Fruit fly (Drosophila melanogaster) whole organism, prepupa: Measurements from ENCODE around the gene Dup99B.

ENCODE experiments used
- Blimp-1 ChIP-seq: fragments of 200-800 bp; sonication (Bioruptor generic); optimal IDR thresholded peaks from 3 replicates; lab custom pipeline; 2017; ENCODE audit warnings: missing biosample characterization, missing genetic modification characterization, mild to moderate bottlenecking, moderate library complexity, missing genetic modification reagents
- CG10669 ChIP-seq: fragments of 200-800 bp; sonication (Bioruptor generic); optimal IDR thresholded peaks from 3 replicates; lab custom pipeline; 2018; ENCODE audit warnings: missing biosample characterization, mild to moderate bottlenecking, missing genetic modification characterization, moderate library complexity
- CG11294 ChIP-seq: fragments of 200-800 bp; sonication (Bioruptor generic); IDR thresholded peaks from 2 replicates; pipeline ENCODE4 v1.3.6; 2022; ENCODE audit warnings: missing biosample characterization, missing genetic modification characterization
- CG11762 ChIP-seq: fragments of 200-800 bp; sonication (Bioruptor generic); optimal IDR thresholded peaks from 3 replicates; lab custom pipeline; 2016; ENCODE audit warnings: missing biosample characterization, missing genetic modification characterization; ENCODE audit not compliant: insufficient read depth
- CG11902 ChIP-seq: fragments of 200-800 bp; sonication (Bioruptor generic); optimal IDR thresholded peaks from 3 replicates; lab custom pipeline; 2016; ENCODE audit warnings: missing biosample characterization, missing genetic modification characterization
- CG15336 ChIP-seq: fragments of 200-800 bp; sonication (Bioruptor generic); IDR thresholded peaks from 2 replicates; pipeline ENCODE4 v1.3.6; 2022; ENCODE audit warnings: missing biosample characterization, missing genetic modification characterization
- CG1621 ChIP-seq: fragments of 200-800 bp; sonication (Bioruptor generic); optimal IDR thresholded peaks from 3 replicates; lab custom pipeline; 2018; ENCODE audit warnings: missing biosample characterization, mild to moderate bottlenecking, missing genetic modification characterization
- CG16779 ChIP-seq: fragments of 200-800 bp; sonication (Bioruptor generic); optimal IDR thresholded peaks from 3 replicates; lab custom pipeline; 2017; ENCODE audit warnings: missing biosample characterization, mild to moderate bottlenecking, missing genetic modification characterization
- CG3032 ChIP-seq: fragments of 200-800 bp; optimal IDR thresholded peaks from 2 replicates; lab custom pipeline; 2019; ENCODE audit warnings: missing biosample characterization, mild to moderate bottlenecking, missing genetic modification characterization, moderate library complexity
- CG32006 ChIP-seq: fragments of 200-800 bp; sonication (Bioruptor generic); optimal IDR thresholded peaks from 3 replicates; lab custom pipeline; 2017; ENCODE audit warnings: missing biosample characterization, mild to moderate bottlenecking, missing genetic modification characterization
- CG34406 ChIP-seq: fragments of 200-800 bp; sonication (Bioruptor generic); optimal IDR thresholded peaks from 3 replicates; lab custom pipeline; 2016; ENCODE audit warnings: missing biosample characterization, missing genetic modification characterization
- CG3919 ChIP-seq: fragments of 200-800 bp; sonication (Bioruptor generic); optimal IDR thresholded peaks from 3 replicates; lab custom pipeline; 2016; ENCODE audit warnings: missing biosample characterization, missing genetic modification characterization
- CG4318 ChIP-seq: fragments of 200-800 bp; sonication (Bioruptor generic); optimal IDR thresholded peaks from 3 replicates; lab custom pipeline; 2017; ENCODE audit warnings: missing biosample characterization, mild to moderate bottlenecking, missing genetic modification characterization
- CG6163 ChIP-seq: fragments of 200-800 bp; sonication (Bioruptor generic); IDR thresholded peaks from 3 replicates; pipeline ENCODE4 v1.3.6; 2022; ENCODE audit warnings: missing biosample characterization, missing genetic modification characterization
- CG6276 ChIP-seq: fragments of 200-800 bp; sonication (Bioruptor generic); optimal IDR thresholded peaks from 2 replicates; lab custom pipeline; 2017; ENCODE audit warnings: missing biosample characterization, mild to moderate bottlenecking, missing genetic modification characterization
- CG6792 ChIP-seq: fragments of 200-800 bp; sonication (Bioruptor generic); optimal IDR thresholded peaks from 3 replicates; lab custom pipeline; 2016; ENCODE audit warnings: missing biosample characterization, missing genetic modification characterization
- CG6808 ChIP-seq: fragments of 200-800 bp; sonication (Bioruptor generic); optimal IDR thresholded peaks from 3 replicates; lab custom pipeline; 2017; ENCODE audit warnings: missing biosample characterization, missing genetic modification characterization, mild to moderate bottlenecking, moderate library complexity, missing genetic modification reagents
- CG6854 ChIP-seq: fragments of 200-800 bp; sonication (Bioruptor generic); optimal IDR thresholded peaks from 2 replicates; lab custom pipeline; 2017; ENCODE audit warnings: missing biosample characterization, mild to moderate bottlenecking, missing genetic modification characterization
- CG7368 ChIP-seq: fragments of 200-800 bp; sonication (Bioruptor generic); optimal IDR thresholded peaks from 3 replicates; lab custom pipeline; 2016; ENCODE audit warnings: missing biosample characterization, missing genetic modification characterization
- CG8119 ChIP-seq: fragments of 200-800 bp; sonication (Bioruptor generic); IDR thresholded peaks from 3 replicates; pipeline ENCODE4 v1.3.6; 2022; ENCODE audit warnings: missing biosample characterization, missing genetic modification characterization
- CG8319 ChIP-seq: fragments of 200-800 bp; sonication (Bioruptor generic); optimal IDR thresholded peaks from 3 replicates; lab custom pipeline; 2016; ENCODE audit warnings: missing biosample characterization, missing genetic modification characterization
- CG8632 ChIP-seq: fragments of 200-800 bp; sonication (Bioruptor generic); optimal IDR thresholded peaks from 3 replicates; lab custom pipeline; 2016; ENCODE audit warnings: missing biosample characterization, missing genetic modification characterization
- Eip78C ChIP-seq: fragments of 200-800 bp; sonication (Bioruptor generic); peaks from one replicate; lab custom pipeline; 2016; ENCODE audit warnings: missing biosample characterization, missing genetic modification characterization
- Ets21C ChIP-seq: fragments of 200-800 bp; sonication (Bioruptor generic); optimal IDR thresholded peaks from 3 replicates; lab custom pipeline; 2016; ENCODE audit warnings: missing biosample characterization, missing genetic modification characterization
- Ets96B ChIP-seq: fragments of 200-800 bp; optimal IDR thresholded peaks from 2 replicates; lab custom pipeline; 2019; ENCODE audit warnings: missing biosample characterization, mild to moderate bottlenecking, missing genetic modification characterization, moderate library complexity
- Gug ChIP-seq: fragments of 200-800 bp; sonication (Bioruptor generic); IDR thresholded peaks from 2 replicates; pipeline ENCODE4 v1.3.6; 2022; ENCODE audit warnings: missing biosample characterization, missing genetic modification characterization
- Hr39 ChIP-seq: fragments of 200-800 bp; sonication (Bioruptor generic); optimal IDR thresholded peaks from 2 replicates; lab custom pipeline; 2016; ENCODE audit warnings: missing biosample characterization, missing genetic modification characterization
- Lpt ChIP-seq: fragments of 200-800 bp; sonication (Bioruptor generic); optimal IDR thresholded peaks from 3 replicates; lab custom pipeline; 2016; ENCODE audit warnings: missing biosample characterization, missing genetic modification characterization
- Met ChIP-seq: fragments of 200-800 bp; sonication (Bioruptor generic); optimal IDR thresholded peaks from 3 replicates; lab custom pipeline; 2016; ENCODE audit warnings: missing biosample characterization, missing genetic modification characterization
- OdsH ChIP-seq: fragments of 200-800 bp; sonication (Bioruptor generic); optimal IDR thresholded peaks from 3 replicates; lab custom pipeline; 2016; ENCODE audit warnings: missing biosample characterization, missing genetic modification characterization
- Smox ChIP-seq: fragments of 200-800 bp; sonication (Bioruptor generic); optimal IDR thresholded peaks from 3 replicates; lab custom pipeline; 2016; ENCODE audit warnings: missing biosample characterization, missing genetic modification characterization
- Sox102F ChIP-seq: fragments of 200-800 bp; sonication (Bioruptor generic); optimal IDR thresholded peaks from 2 replicates; lab custom pipeline; 2016; ENCODE audit warnings: missing biosample characterization, mild to moderate bottlenecking, missing genetic modification characterization
- Sox14 ChIP-seq: fragments of 200-800 bp; sonication (Bioruptor generic); optimal IDR thresholded peaks from 3 replicates; lab custom pipeline; 2016; ENCODE audit warnings: missing biosample characterization, missing genetic modification characterization
- achi ChIP-seq: fragments of 200-800 bp; sonication (Bioruptor generic); optimal IDR thresholded peaks from 3 replicates; lab custom pipeline; 2016; ENCODE audit warnings: missing biosample characterization, missing genetic modification characterization
- acj6 ChIP-seq: fragments of 200-800 bp; sonication (Bioruptor generic); optimal IDR thresholded peaks from 3 replicates; lab custom pipeline; 2016; ENCODE audit warnings: missing biosample characterization, missing genetic modification characterization
- cyc ChIP-seq: fragments of 200-800 bp; sonication (Bioruptor generic); optimal IDR thresholded peaks from 3 replicates; lab custom pipeline; 2016; ENCODE audit warnings: missing biosample characterization, missing genetic modification characterization
- dac ChIP-seq: fragments of 200-800 bp; sonication (Bioruptor generic); optimal IDR thresholded peaks from 2 replicates; lab custom pipeline; 2017; ENCODE audit warnings: missing biosample characterization, mild to moderate bottlenecking, missing genetic modification characterization
- dsx ChIP-seq: fragments of 200-800 bp; optimal IDR thresholded peaks from 3 replicates; lab custom pipeline; 2019; ENCODE audit warnings: missing biosample characterization, mild to moderate bottlenecking, missing genetic modification characterization, moderate library complexity; ENCODE audit not compliant: poor library complexity, severe bottlenecking
- eg ChIP-seq: fragments of 200-800 bp; sonication (Bioruptor generic); IDR thresholded peaks from 3 replicates; pipeline ENCODE4 v1.3.6; 2022; ENCODE audit warnings: missing biosample characterization, missing genetic modification characterization
- fd59A ChIP-seq: fragments of 200-800 bp; sonication (Bioruptor generic); optimal IDR thresholded peaks from 2 replicates; lab custom pipeline; 2017; ENCODE audit warnings: missing biosample characterization, mild to moderate bottlenecking, missing genetic modification characterization, missing genetic modification reagents
- fd85E ChIP-seq: fragments of 200-800 bp; sonication (Bioruptor generic); optimal IDR thresholded peaks from 3 replicates; lab custom pipeline; 2016; ENCODE audit warnings: missing biosample characterization, missing genetic modification characterization
- fkh ChIP-seq: fragments of 200-800 bp; sonication (Bioruptor generic); optimal IDR thresholded peaks from 3 replicates; lab custom pipeline; 2017; ENCODE audit warnings: missing biosample characterization, mild to moderate bottlenecking, missing genetic modification characterization, moderate library complexity
- net ChIP-seq: fragments of 200-800 bp; sonication (Bioruptor generic); optimal IDR thresholded peaks from 3 replicates; lab custom pipeline; 2016; ENCODE audit warnings: missing biosample characterization, missing genetic modification characterization
- salr ChIP-seq, 2 experiments: fragments of 200-800 bp; sonication (Bioruptor generic); optimal IDR thresholded peaks; 3 replicates each; lab custom pipeline; 2016 to 2018; ENCODE audit warnings: missing biosample characterization in 2 of 2, missing genetic modification characterization in 2 of 2, mild to moderate bottlenecking in 1 of 2
- spab ChIP-seq: fragments of 200-800 bp; sonication (Bioruptor generic); optimal IDR thresholded peaks from 2 replicates; lab custom pipeline; 2017; ENCODE audit warnings: missing biosample characterization, mild to moderate bottlenecking, missing genetic modification characterization, missing genetic modification reagents
- ss ChIP-seq, 2 experiments: fragments of 200-800 bp; sonication (Bioruptor generic); optimal IDR thresholded peaks; 2 replicates in 1 of 2; 3 replicates in 1 of 2; lab custom pipeline; 2017 to 2018; ENCODE audit warnings: mild to moderate bottlenecking in 2 of 2, missing biosample characterization in 2 of 2, missing genetic modification characterization in 2 of 2, moderate library complexity in 1 of 2
- topi ChIP-seq: fragments of 200-800 bp; sonication (Bioruptor generic); optimal IDR thresholded peaks from 3 replicates; lab custom pipeline; 2016; ENCODE audit warnings: missing biosample characterization, missing genetic modification characterization

Dup99B gene

DNA sequence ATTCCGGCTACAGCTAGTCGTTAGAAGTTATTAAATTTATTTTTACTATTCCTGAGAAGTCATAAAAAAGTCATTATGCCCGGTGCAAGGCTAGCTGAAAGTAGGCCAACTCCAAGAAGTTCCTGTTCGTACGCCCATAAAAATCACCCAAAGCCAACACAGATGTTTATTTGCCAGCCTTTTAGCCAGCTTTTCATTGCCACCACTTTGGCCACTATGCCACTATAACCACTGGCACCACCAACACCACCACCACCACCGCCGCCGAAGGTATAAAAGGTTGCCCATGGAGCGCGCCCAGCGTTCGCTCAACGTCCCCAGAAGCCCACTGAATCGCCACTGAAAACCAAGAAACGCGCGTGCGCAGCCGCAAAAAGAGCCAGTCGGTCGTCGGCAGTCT is 3.2 kb upstream of the Dup99B start, which contains the start of gene CG15506:
Gene CG15506 (plus strand): TSS at position 301 of the 400 bp plus-strand sequence.
- TF ChIP-seq CG7368 (no peak), spab (GFP tag; lab: Kevin White, UChicago) (no peak), Sox102F (no peak), ss (GFP tag; optimal IDR thresholded peaks at IDR 0.05; lab: Kevin White, UChicago) (peak in 1 of 2 experiments; percentile 33), Met (no peak), fd85E (GFP tag; lab: Kevin White, UChicago) (no peak), CG8119 (GFP tag; lab: Robert Waterston, UW) (0 out of 3 replicates have a peak, but pooled peaks have one; percentile 25), Eip78C (GFP tag; lab: Kevin White, UChicago) (no peak), Gug (no peak), CG6792 (GFP tag; lab: Kevin White, UChicago) (no peak), eg (GFP tag; lab: Robert Waterston, UW) (0 out of 3 replicates have a peak, but pooled peaks have one; percentile 36), fd59A (GFP tag; lab: Kevin White, UChicago) (no peak), CG34406 (GFP tag; lab: Kevin White, UChicago) (no peak), CG3032 (tag; lab: Kevin White, UChicago) (no peak), Sox14 (GFP tag; lab: Kevin White, UChicago) (no peak), CG6163 (GFP tag; lab: Robert Waterston, UW) (0 out of 3 replicates have a peak, but pooled peaks have one; percentile 11), CG15336 (GFP tag; lab: Robert Waterston, UW) (0 out of 2 replicates have a peak, but pooled peaks have one; percentile 7)

DNA sequence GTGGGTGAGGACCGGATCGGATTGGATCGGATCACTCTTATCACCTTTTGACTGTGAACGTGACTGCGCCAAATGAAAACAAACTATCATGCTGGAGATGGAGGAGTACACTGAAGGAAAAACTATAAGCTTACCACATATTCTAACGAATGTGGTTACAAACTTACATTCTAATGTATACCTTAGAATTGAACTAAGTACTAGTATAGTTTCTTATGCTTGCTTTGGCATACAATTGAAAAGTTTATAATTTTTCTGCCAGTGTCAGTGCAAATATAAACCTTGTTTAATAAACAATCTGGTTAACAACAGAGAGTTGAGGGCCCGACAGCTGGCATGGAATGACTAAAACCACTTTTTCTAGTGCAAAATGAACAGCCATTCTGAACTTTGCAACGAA is 2.3 kb upstream of the Dup99B start:
- TF ChIP-seq CG34406 (GFP tag; lab: Kevin White, UChicago) (no peak), Ets21C (GFP tag; lab: Kevin White, UChicago) (no peak), Lpt (GFP tag; lab: Kevin White, UChicago) (peak; percentile 24), CG1621 (tag; lab: Kevin White, UChicago) (no peak), acj6 (GFP tag; lab: Kevin White, UChicago) (no peak), Sox102F (no peak), achi (peak; percentile 15), CG6163 (GFP tag; lab: Robert Waterston, UW) (peak; percentile 45; the same call in 2 of the 3 replicates), CG8319 (GFP tag; lab: Kevin White, UChicago) (no peak), salr (GFP tag; optimal IDR thresholded peaks at IDR 0.05; lab: Kevin White, UChicago) (no peak), CG4318 (peak; percentile 55), dsx (GFP tag; lab: Kevin White, UChicago) (no peak), topi (GFP tag; lab: Kevin White, UChicago) (peak; percentile 6), CG8632 (GFP tag; lab: Kevin White, UChicago) (no peak), Ets96B (tag; lab: Kevin White, UChicago) (no peak), CG15336 (GFP tag; lab: Robert Waterston, UW) (peak; percentile 63), spab (GFP tag; lab: Kevin White, UChicago) (no peak), Sox14 (GFP tag; lab: Kevin White, UChicago) (no peak), Blimp-1 (GFP tag; lab: Kevin White, UChicago) (no peak), net (GFP tag; lab: Kevin White, UChicago) (no peak), CG11762 (no peak), CG32006 (GFP tag; lab: Kevin White, UChicago) (peak; percentile 47), Met (no peak), fkh (GFP tag; lab: Kevin White, UChicago) (peak; percentile 22), CG10669 (GFP tag; lab: Kevin White, UChicago) (no peak), Eip78C (GFP tag; lab: Kevin White, UChicago) (peak; percentile 5), CG11294 (GFP tag; lab: Robert Waterston, UW) (peak; percentile 33; the same call in 1 of the 2 replicates), CG16779 (tag; lab: Kevin White, UChicago) (no peak), Smox (GFP tag; lab: Kevin White, UChicago) (no peak), CG3032 (tag; lab: Kevin White, UChicago) (peak; percentile 4), CG6854 (no peak), ss (GFP tag; optimal IDR thresholded peaks at IDR 0.05; lab: Kevin White, UChicago) (no peak), CG11902 (GFP tag; lab: Kevin White, UChicago) (no peak), CG8119 (GFP tag; lab: Robert Waterston, UW) (peak; percentile 57; the same call in 2 of the 3 replicates), eg (GFP tag; lab: Robert Waterston, UW) (peak; percentile 76), CG6276 (GFP tag; lab: Kevin White, UChicago) (peak; percentile 17), OdsH (GFP tag; lab: Kevin White, UChicago) (peak; percentile 24), dac (GFP tag; lab: Kevin White, UChicago) (peak; percentile 27), CG6808 (GFP tag; lab: Kevin White, UChicago) (no peak), Gug (peak; percentile 47), CG3919 (GFP tag; lab: Kevin White, UChicago) (peak; percentile 6), cyc (no peak), Hr39 (peak; percentile 4)
